Fruit fly (Drosophila melanogaster) whole organism, embryonic: ENCODE data around the gene MP1.
A peak's percentile ranks its signal among the peaks of the same experiment; 100 is the strongest.

Experiments
- BEAF-32 ChIP-seq: fragments of 200-800 bp; sonication (Bioruptor generic); optimal IDR thresholded peaks from 3 replicates; lab custom pipeline; 2017; ENCODE audit warnings: missing biosample characterization, missing genetic modification characterization, mild to moderate bottlenecking, moderate library complexity, missing genetic modification reagents
- CG10209 ChIP-seq: fragments of 200-800 bp; sonication (Bioruptor generic); optimal IDR thresholded peaks from 3 replicates; lab custom pipeline; 2017; ENCODE audit warnings: missing biosample characterization, mild to moderate bottlenecking, missing genetic modification characterization, missing genetic modification reagents
- CG10274 ChIP-seq: fragments of 200-800 bp; sonication (Bioruptor generic); optimal IDR thresholded peaks from 3 replicates; lab custom pipeline; 2017; ENCODE audit warnings: missing biosample characterization, mild to moderate bottlenecking, missing genetic modification characterization
- CG10366 ChIP-seq: fragments of 200-800 bp; sonication (Bioruptor generic); IDR thresholded peaks from 2 replicates; pipeline ENCODE4 v1.3.6; 2022; ENCODE audit warnings: missing biosample characterization, missing genetic modification characterization
- CG11247 ChIP-seq: fragments of 200-800 bp; sonication (Bioruptor generic); IDR thresholded peaks from 2 replicates; pipeline ENCODE4 v1.3.6; 2022; ENCODE audit warnings: missing biosample characterization, missing genetic modification characterization
- CG12071 ChIP-seq: fragments of 200-800 bp; sonication (Bioruptor generic); optimal IDR thresholded peaks from 3 replicates; lab custom pipeline; 2018; ENCODE audit warnings: missing biosample characterization, mild to moderate bottlenecking, missing genetic modification characterization
- CG12104 ChIP-seq: fragments of 200-800 bp; sonication (Bioruptor generic); optimal IDR thresholded peaks from 3 replicates; lab custom pipeline; 2016; ENCODE audit warnings: missing biosample characterization, missing genetic modification characterization
- CG13894 ChIP-seq: fragments of 200-800 bp; sonication (Bioruptor generic); optimal IDR thresholded peaks from 3 replicates; lab custom pipeline; 2018; ENCODE audit warnings: missing biosample characterization, mild to moderate bottlenecking, missing genetic modification characterization, moderate library complexity
- CG1792 ChIP-seq: fragments of 200-800 bp; sonication (Bioruptor generic); optimal IDR thresholded peaks from 2 replicates; lab custom pipeline; 2016; ENCODE audit warnings: missing biosample characterization, missing genetic modification characterization
- CG18599 ChIP-seq: fragments of 200-800 bp; sonication (Bioruptor generic); optimal IDR thresholded peaks from 3 replicates; lab custom pipeline; 2017; ENCODE audit warnings: missing biosample characterization, missing genetic modification characterization, mild to moderate bottlenecking, moderate library complexity, missing genetic modification reagents
- CG2120 ChIP-seq: fragments of 200-800 bp; sonication (Bioruptor generic); optimal IDR thresholded peaks from 3 replicates; lab custom pipeline; 2016; ENCODE audit warnings: missing biosample characterization, missing genetic modification characterization
- CG2199 ChIP-seq: fragments of 200-800 bp; sonication (Bioruptor generic); IDR thresholded peaks from 3 replicates; pipeline ENCODE4 v1.3.6; 2022; ENCODE audit warnings: missing biosample characterization, missing genetic modification characterization
- CG34224 ChIP-seq: fragments of 200-800 bp; sonication (Bioruptor generic); IDR thresholded peaks from 3 replicates; pipeline ENCODE4 v1.3.6; 2022; ENCODE audit warnings: missing biosample characterization, missing genetic modification characterization; ENCODE audit not compliant: partially characterized antibody
- CG34376 ChIP-seq: fragments of 200-800 bp; sonication (Bioruptor generic); optimal IDR thresholded peaks from 2 replicates; lab custom pipeline; 2018; ENCODE audit warnings: missing biosample characterization, mild to moderate bottlenecking, missing genetic modification characterization
- CG4404 ChIP-seq: fragments of 200-800 bp; sonication (Bioruptor generic); IDR thresholded peaks from 2 replicates; pipeline ENCODE4 v1.3.6; 2022; ENCODE audit warnings: missing biosample characterization, missing genetic modification characterization
- CG6175 ChIP-seq: fragments of 200-800 bp; sonication (Bioruptor generic); IDR thresholded peaks from 3 replicates; pipeline ENCODE4 v1.3.6; 2022; ENCODE audit warnings: missing biosample characterization, missing genetic modification characterization
- CG8281 ChIP-seq: fragments of 200-800 bp; sonication (Bioruptor generic); optimal IDR thresholded peaks from 2 replicates; lab custom pipeline; 2018; ENCODE audit warnings: missing biosample characterization, mild to moderate bottlenecking, missing genetic modification characterization, moderate library complexity
- CrebB ChIP-seq: fragments of 200-800 bp; sonication (Bioruptor generic); optimal IDR thresholded peaks from 3 replicates; lab custom pipeline; 2018; ENCODE audit warnings: missing biosample characterization, mild to moderate bottlenecking, missing genetic modification characterization
- Doc2 ChIP-seq: fragments of 200-800 bp; sonication (Bioruptor generic); IDR thresholded peaks from 2 replicates; pipeline ENCODE4 v1.3.6; 2022; ENCODE audit warnings: missing biosample characterization, missing genetic modification characterization
- E2f2 ChIP-seq: fragments of 200-800 bp; sonication (Bioruptor generic); IDR thresholded peaks from 2 replicates; pipeline ENCODE4 v1.3.6; 2022; ENCODE audit warnings: missing biosample characterization, missing genetic modification characterization
- ERR ChIP-seq: fragments of 200-800 bp; sonication (Bioruptor generic); optimal IDR thresholded peaks from 2 replicates; lab custom pipeline; 2016; ENCODE audit warnings: missing biosample characterization, missing genetic modification characterization
- Med ChIP-seq: fragments of 200-800 bp; sonication (Bioruptor generic); peaks from one replicate; lab custom pipeline; 2016; ENCODE audit warnings: missing biosample characterization, missing genetic modification characterization, mild to moderate bottlenecking, inconsistent platforms, moderate library complexity
- Mes4 ChIP-seq: fragments of 200-800 bp; sonication (Bioruptor generic); optimal IDR thresholded peaks from 2 replicates; lab custom pipeline; 2016; ENCODE audit warnings: missing biosample characterization, missing genetic modification characterization
- Ssrp ChIP-seq: fragments of 200-800 bp; sonication (Bioruptor generic); optimal IDR thresholded peaks from 2 replicates; lab custom pipeline; 2018; ENCODE audit warnings: missing biosample characterization, mild to moderate bottlenecking, missing genetic modification characterization, moderate library complexity
- Trl ChIP-seq, 3 experiments: fragments of >200 bp in 2 of 3; fragments of 200-800 bp in 1 of 3; sonication (Bioruptor generic) in 1 of 3; optimal IDR thresholded peaks; 2 replicates in 1 of 3; 3 replicates in 2 of 3; lab custom pipeline; 2016 to 2017; ENCODE audit warnings: missing biosample characterization in 1 of 3, missing genetic modification characterization in 1 of 3
- abd-A ChIP-seq: fragments of 200-800 bp; sonication (Bioruptor generic); optimal IDR thresholded peaks from 3 replicates; lab custom pipeline; 2019; ENCODE audit warnings: missing biosample characterization, mild to moderate bottlenecking, missing genetic modification characterization, moderate library complexity
- chinmo ChIP-seq: fragments of 200-800 bp; sonication (Bioruptor generic); IDR thresholded peaks from 4 replicates; pipeline ENCODE4 v1.3.6; 2022; ENCODE audit warnings: missing biosample characterization, missing genetic modification characterization; ENCODE audit not compliant: partially characterized antibody
- crol ChIP-seq: fragments of 200-800 bp; sonication (Bioruptor generic); IDR thresholded peaks from 2 replicates; pipeline ENCODE4 v1.3.6; 2022; ENCODE audit warnings: missing biosample characterization, missing genetic modification characterization
- ems ChIP-seq: fragments of 200-800 bp; sonication (Bioruptor generic); optimal IDR thresholded peaks from 3 replicates; lab custom pipeline; 2016; ENCODE audit warnings: missing biosample characterization, missing genetic modification characterization
- ewg ChIP-seq: fragments of 200-800 bp; sonication (Bioruptor generic); optimal IDR thresholded peaks from 3 replicates; lab custom pipeline; 2017; ENCODE audit warnings: mild to moderate bottlenecking, missing biosample characterization, missing genetic modification reagents, missing genetic modification characterization
- ftz-f1 ChIP-seq: fragments of 200-800 bp; sonication (Bioruptor generic); optimal IDR thresholded peaks from 2 replicates; lab custom pipeline; 2016; ENCODE audit warnings: missing biosample characterization, missing genetic modification characterization
- grn ChIP-seq: fragments of 200-800 bp; sonication (Bioruptor generic); optimal IDR thresholded peaks from 3 replicates; lab custom pipeline; 2017; ENCODE audit warnings: missing biosample characterization, missing genetic modification characterization
- gsb ChIP-seq: fragments of 200-800 bp; sonication (Bioruptor generic); IDR thresholded peaks from 2 replicates; pipeline ENCODE4 v1.3.6; 2022; ENCODE audit warnings: missing biosample characterization, missing genetic modification characterization
- gt ChIP-seq: fragments of 200-800 bp; sonication (Bioruptor generic); IDR thresholded peaks from 2 replicates; pipeline ENCODE4 v1.3.6; 2022; ENCODE audit warnings: missing biosample characterization, missing genetic modification characterization
- hbn ChIP-seq: fragments of 200-800 bp; sonication (Bioruptor generic); IDR thresholded peaks from 2 replicates; pipeline ENCODE4 v1.3.6; 2022; ENCODE audit warnings: missing biosample characterization, missing genetic modification characterization; ENCODE audit not compliant: partially characterized antibody
- lola ChIP-seq, 3 experiments: fragments of >200 bp in 2 of 3; fragments of 200-800 bp in 1 of 3; sonication (Bioruptor generic) in 1 of 3; optimal IDR thresholded peaks; 2 replicates each; lab custom pipeline; 2017 to 2019; ENCODE audit warnings: missing biosample characterization in 3 of 3, missing genetic modification characterization in 3 of 3, mild to moderate bottlenecking in 1 of 3, moderate library complexity in 1 of 3
- nom ChIP-seq: fragments of 200-800 bp; sonication (Bioruptor generic); optimal IDR thresholded peaks from 2 replicates; lab custom pipeline; 2017; ENCODE audit warnings: missing biosample characterization, missing genetic modification characterization, mild to moderate bottlenecking, moderate library complexity, missing genetic modification reagents
- onecut ChIP-seq: fragments of 200-800 bp; sonication (Bioruptor generic); IDR thresholded peaks from 2 replicates; pipeline ENCODE4 v1.3.6; 2022; ENCODE audit warnings: missing biosample characterization, missing genetic modification characterization
- pros ChIP-seq: fragments of 200-800 bp; sonication (Bioruptor generic); optimal IDR thresholded peaks from 3 replicates; lab custom pipeline; 2019; ENCODE audit warnings: missing biosample characterization, mild to moderate bottlenecking, missing genetic modification characterization, moderate library complexity
- pzg ChIP-seq: fragments of 200-800 bp; sonication (Bioruptor generic); optimal IDR thresholded peaks from 3 replicates; lab custom pipeline; 2018; ENCODE audit warnings: missing biosample characterization, mild to moderate bottlenecking, missing genetic modification characterization, moderate library complexity
- sens ChIP-seq: fragments of 200-800 bp; sonication (Bioruptor generic); peaks from one replicate; lab custom pipeline; 2016; ENCODE audit warnings: missing biosample characterization, missing genetic modification characterization
- sima ChIP-seq: fragments of 200-800 bp; sonication (Bioruptor generic); optimal IDR thresholded peaks from 2 replicates; lab custom pipeline; 2016; ENCODE audit warnings: missing biosample characterization, missing genetic modification characterization
- so ChIP-seq: fragments of 200-800 bp; sonication (Bioruptor generic); IDR thresholded peaks from 3 replicates; pipeline ENCODE4 v1.3.6; 2022; ENCODE audit warnings: missing biosample characterization, missing genetic modification characterization
- sqz ChIP-seq: fragments of 200-800 bp; sonication (Bioruptor generic); optimal IDR thresholded peaks from 3 replicates; lab custom pipeline; 2018; ENCODE audit warnings: missing biosample characterization, mild to moderate bottlenecking, missing genetic modification characterization
- tll ChIP-seq, 2 experiments: fragments of 200-800 bp in 1 of 2; fragments of >200 bp in 1 of 2; sonication (Bioruptor generic) in 1 of 2; optimal IDR thresholded peaks; 2 replicates each; lab custom pipeline; 2017 to 2019; ENCODE audit warnings: missing biosample characterization in 2 of 2, missing genetic modification characterization in 2 of 2, mild to moderate bottlenecking in 1 of 2, moderate library complexity in 1 of 2
- ttk ChIP-seq: fragments of 200-800 bp; sonication (Bioruptor generic); IDR thresholded peaks from 2 replicates; pipeline ENCODE4 v2.1.2; 2022; ENCODE audit warnings: missing biosample characterization, missing genetic modification characterization
- yki ChIP-seq: fragments of >200 bp; optimal IDR thresholded peaks from 3 replicates; lab custom pipeline; 2018
- zf30C ChIP-seq: fragments of 200-800 bp; sonication (Bioruptor generic); optimal IDR thresholded peaks from 3 replicates; lab custom pipeline; 2018; ENCODE audit warnings: missing biosample characterization, mild to moderate bottlenecking, missing genetic modification characterization

The MP1 gene

DNA sequence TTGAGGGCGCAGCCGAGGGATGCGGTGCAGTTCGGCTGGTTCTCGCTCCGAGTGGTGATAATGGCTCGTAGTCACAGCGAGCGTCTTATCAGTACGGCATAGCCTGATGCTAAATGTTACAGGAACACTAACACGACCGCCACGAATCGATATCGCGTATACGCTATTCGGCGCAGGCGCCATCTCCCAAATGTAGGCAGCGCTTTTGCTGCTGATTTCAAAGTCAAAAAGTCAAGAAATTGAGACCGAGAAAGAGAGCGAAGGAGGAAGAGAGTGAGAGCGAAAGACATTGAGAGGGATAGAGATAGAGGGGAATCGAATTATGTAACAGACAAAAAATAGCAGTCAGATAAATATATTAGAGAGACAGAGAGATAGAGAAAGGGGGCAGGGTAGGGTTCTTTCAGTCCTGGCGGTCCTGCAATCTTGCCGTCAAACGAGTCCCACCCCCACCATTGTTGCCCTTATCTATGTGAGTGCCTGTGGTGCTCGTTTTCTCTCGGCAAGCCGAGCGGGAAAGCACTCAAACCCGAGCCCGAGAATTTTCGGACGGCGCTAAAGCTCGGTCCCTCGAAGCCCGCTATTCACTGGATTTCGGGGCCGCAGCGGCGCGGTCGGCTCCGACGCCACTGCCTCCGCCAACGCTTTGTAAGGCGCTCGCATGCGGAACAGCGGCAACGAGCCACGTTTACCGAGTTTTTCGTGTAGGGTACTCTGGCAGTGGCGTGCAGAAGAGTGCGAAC is 26.4 kb upstream of the MP1 start (continued):
- TF ChIP-seq chinmo (GFP tag; lab: Robert Waterston, UW) = 0 out of 4 replicates have a peak, but pooled peaks have one; percentile 47
- TF ChIP-seq Trl (optimal IDR thresholded peaks at IDR 0.05; lab: Kevin White, UChicago) = peak; percentile 39 to 69
- TF ChIP-seq Trl (GFP tag; optimal IDR thresholded peaks at IDR 0.05; lab: Kevin White, UChicago) = no peak
- TF ChIP-seq tll (GFP tag; optimal IDR thresholded peaks at IDR 0.05; lab: Kevin White, UChicago) = peak in 1 of 2 experiments; percentile 79
- TF ChIP-seq CG8281 = no peak
- TF ChIP-seq crol = peak; percentile 12; the same call in 1 of the 2 replicates
- peak; percentile 25 for TF ChIP-seq ERR (GFP tag; lab: Kevin White, UChicago)
- peak; percentile 93 for TF ChIP-seq onecut (GFP tag; lab: Robert Waterston, UW)
- no peak for TF ChIP-seq CG10209
- TF ChIP-seq nom (GFP tag; lab: Kevin White, UChicago) = no peak
- no peak for TF ChIP-seq CG10366
- no peak for TF ChIP-seq Doc2 (GFP tag; lab: Robert Waterston, UW)
- no peak for TF ChIP-seq sima
- TF ChIP-seq lola (GFP tag; optimal IDR thresholded peaks at IDR 0.05; lab: Kevin White, UChicago) = no peak
- TF ChIP-seq Ssrp (tag; lab: Kevin White, UChicago) = no peak
- TF ChIP-seq BEAF-32 = no peak
- TF ChIP-seq CG34376 (GFP tag; lab: Kevin White, UChicago) = peak; percentile 4
- TF ChIP-seq CG4404 (GFP tag; lab: Robert Waterston, UW) = no peak
- TF ChIP-seq pzg (GFP tag; lab: Kevin White, UChicago) = peak; percentile 7
- TF ChIP-seq hbn (GFP tag; lab: Robert Waterston, UW) = no peak
- no peak for TF ChIP-seq Mes4 (GFP tag; lab: Kevin White, UChicago)
- peak; percentile 32 for TF ChIP-seq CG18599
- no peak for TF ChIP-seq CrebB (tag; lab: Kevin White, UChicago)
- TF ChIP-seq grn (GFP tag; lab: Kevin White, UChicago) = peak; percentile 16
- TF ChIP-seq CG2120 (GFP tag; lab: Kevin White, UChicago) = no peak
- TF ChIP-seq CG1792 = no peak
- TF ChIP-seq zf30C (GFP tag; lab: Kevin White, UChicago) = no peak
- TF ChIP-seq CG6175 (GFP tag; lab: Robert Waterston, UW) = 0 out of 3 replicates have a peak, but pooled peaks have one; percentile 32
- TF ChIP-seq ems (GFP tag; lab: Kevin White, UChicago) = no peak
- peak; percentile 9 for TF ChIP-seq sqz (GFP tag; lab: Kevin White, UChicago)
- TF ChIP-seq pros = peak; percentile 34
- no peak for TF ChIP-seq gsb (GFP tag; lab: Robert Waterston, UW)
- 0 out of 3 replicates have a peak, but pooled peaks have one; percentile 45 for TF ChIP-seq CG2199 (GFP tag; lab: Robert Waterston, UW)
- peak; percentile 46 for TF ChIP-seq ewg (GFP tag; lab: Kevin White, UChicago)
- no peak for TF ChIP-seq CG34224
- peak; percentile 63 for TF ChIP-seq Med (GFP tag; lab: Kevin White, UChicago)
- 0 out of 2 replicates have a peak, but pooled peaks have one; percentile 13 for TF ChIP-seq E2f2 (GFP tag; lab: Robert Waterston, UW)
- peak; percentile 58 for TF ChIP-seq CG13894 (tag; lab: Kevin White, UChicago)
- TF ChIP-seq sens (GFP tag; lab: Kevin White, UChicago) = peak; percentile 68
- no peak for TF ChIP-seq ttk (GFP tag; lab: Robert Waterston, UW)
- TF ChIP-seq ftz-f1 (GFP tag; lab: Kevin White, UChicago) = no peak
- 0 out of 3 replicates have a peak, but pooled peaks have one; percentile 21 for TF ChIP-seq so (GFP tag; lab: Robert Waterston, UW)
- peak; percentile 53 for TF ChIP-seq abd-A (tag; lab: Kevin White, UChicago)
- TF ChIP-seq gt = no peak
- TF ChIP-seq yki (lab: Kevin White, UChicago) = no peak
- TF ChIP-seq CG12104 (GFP tag; lab: Kevin White, UChicago) = no peak
- TF ChIP-seq CG10274 (GFP tag; lab: Kevin White, UChicago) = no peak
- no peak for TF ChIP-seq CG11247
- no peak for TF ChIP-seq CG12071
